Fruit fly (Drosophila melanogaster) whole organism, prepupa: ENCODE results near the gene CG31955.

Source experiments
- CG16779 ChIP-seq: fragments of 200-800 bp; sonication (Bioruptor generic); optimal IDR thresholded peaks from 3 replicates; lab custom pipeline; 2017; ENCODE audit warnings: missing biosample characterization, mild to moderate bottlenecking, missing genetic modification characterization
- CG3919 ChIP-seq: fragments of 200-800 bp; sonication (Bioruptor generic); optimal IDR thresholded peaks from 3 replicates; lab custom pipeline; 2016; ENCODE audit warnings: missing biosample characterization, missing genetic modification characterization
- Hr4 ChIP-seq: fragments of 200-800 bp; sonication (Bioruptor generic); optimal IDR thresholded peaks from 3 replicates; lab custom pipeline; 2016; ENCODE audit warnings: missing biosample characterization, missing genetic modification characterization
- Met ChIP-seq: fragments of 200-800 bp; sonication (Bioruptor generic); optimal IDR thresholded peaks from 3 replicates; lab custom pipeline; 2016; ENCODE audit warnings: missing biosample characterization, missing genetic modification characterization
- Sox14 ChIP-seq: fragments of 200-800 bp; sonication (Bioruptor generic); optimal IDR thresholded peaks from 3 replicates; lab custom pipeline; 2016; ENCODE audit warnings: missing biosample characterization, missing genetic modification characterization
- fd85E ChIP-seq: fragments of 200-800 bp; sonication (Bioruptor generic); optimal IDR thresholded peaks from 3 replicates; lab custom pipeline; 2016; ENCODE audit warnings: missing biosample characterization, missing genetic modification characterization
- lz ChIP-seq: fragments of 200-800 bp; sonication (Bioruptor generic); optimal IDR thresholded peaks from 3 replicates; lab custom pipeline; 2016; ENCODE audit warnings: missing biosample characterization, missing genetic modification characterization
- ss ChIP-seq, 2 experiments: fragments of 200-800 bp; sonication (Bioruptor generic); optimal IDR thresholded peaks; 2 replicates in 1 of 2; 3 replicates in 1 of 2; lab custom pipeline; 2017 to 2018; ENCODE audit warnings: mild to moderate bottlenecking in 2 of 2, missing biosample characterization in 2 of 2, missing genetic modification characterization in 2 of 2, moderate library complexity in 1 of 2
- topi ChIP-seq: fragments of 200-800 bp; sonication (Bioruptor generic); optimal IDR thresholded peaks from 3 replicates; lab custom pipeline; 2016; ENCODE audit warnings: missing biosample characterization, missing genetic modification characterization

DNA sequence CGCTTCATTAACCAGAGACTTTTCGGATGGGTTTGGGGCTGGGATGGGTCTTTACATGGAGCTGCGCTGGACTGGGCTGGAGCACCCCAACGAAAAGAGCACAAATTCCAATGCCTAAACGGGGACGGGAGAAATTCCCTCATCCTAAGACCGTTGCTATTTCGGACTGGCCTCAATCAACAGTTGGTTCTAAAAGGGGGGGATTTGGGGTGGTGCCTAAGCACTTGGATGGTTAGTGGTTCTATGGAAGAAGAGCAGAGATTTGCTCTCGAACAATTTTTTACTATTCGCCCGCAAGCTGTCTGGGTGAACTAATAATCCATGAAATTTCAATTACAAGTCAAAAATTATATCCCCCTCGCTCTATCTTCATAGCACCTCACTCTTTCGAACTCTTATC, 16.7 kb upstream of the CG31955 start:
- TF ChIP-seq topi (no peak), fd85E (GFP tag; lab: Kevin White, UChicago) (no peak), CG3919 (GFP tag; lab: Kevin White, UChicago) (no peak), lz (GFP tag; lab: Kevin White, UChicago) (no peak), CG16779 (tag; lab: Kevin White, UChicago) (no peak), Met (GFP tag; lab: Kevin White, UChicago) (no peak), Hr4 (GFP tag; lab: Kevin White, UChicago) (no peak), Sox14 (GFP tag; lab: Kevin White, UChicago) (no peak), ss (GFP tag; optimal IDR thresholded peaks at IDR 0.05; lab: Kevin White, UChicago) (no peak)
